Fruit fly (Drosophila melanogaster) S2 (cell line): ENCODE measurements around the gene Mob2.

ENCODE experiments used
- CG8478 ChIP-seq: fragments of >200 bp; optimal IDR thresholded peaks from 2 replicates; lab custom pipeline; 2018
- CTCF ChIP-seq, 2 experiments: fragments of >200 bp; optimal IDR thresholded peaks; 2 replicates each; lab custom pipeline; 2018

- TF ChIP-seq CTCF (optimal IDR thresholded peaks at IDR 0.05; lab: Kevin White, UChicago) (no peak), CG8478 (lab: Kevin White, UChicago) (no peak)
These were observed 76.0 kb downstream of the Mob2 start for dm6 chr3L:11485956-11486609.
